Worm (Caenorhabditis elegans): ENCODE data around the gene prp-6.
"Not testable (repeated sequence)": the region's sequence is repeated elsewhere in the genome, so short reads cannot be mapped to it uniquely, and the experiment has no call there.

Gene prp-6

ce11 chrV:18022179-18022578, at the start of gene prp-6:
TSS of gene prp-6 (plus strand) at chrV:18022479.
- TF ChIP-seq dao-5 (tag; optimal IDR thresholded peaks at IDR 0.05) (no peak), W03F9.2 (tag; optimal IDR thresholded peaks at IDR 0.05) (no peak), him-1 (tag; optimal IDR thresholded peaks at IDR 0.05) (no peak)

- TF ChIP-seq dao-5 (tag; optimal IDR thresholded peaks at IDR 0.05) (no peak), him-1 (tag; optimal IDR thresholded peaks at IDR 0.05) (no peak), W03F9.2 (tag; optimal IDR thresholded peaks at IDR 0.05) (no peak)
Measured at ce11 chrV:17978207-17978606, 44.1 kb upstream of the prp-6 start.

ce11 chrV:17979789-17980188, 42.5 kb upstream of the prp-6 start, which contains the start of gene snx-6:
TSS of gene snx-6 (minus strand) at chrV:17980082.
- no peak for TF ChIP-seq him-1 (tag; optimal IDR thresholded peaks at IDR 0.05)
- no peak for TF ChIP-seq dao-5 (tag; optimal IDR thresholded peaks at IDR 0.05)
- TF ChIP-seq W03F9.2 (tag; optimal IDR thresholded peaks at IDR 0.05): no peak

DNA sequence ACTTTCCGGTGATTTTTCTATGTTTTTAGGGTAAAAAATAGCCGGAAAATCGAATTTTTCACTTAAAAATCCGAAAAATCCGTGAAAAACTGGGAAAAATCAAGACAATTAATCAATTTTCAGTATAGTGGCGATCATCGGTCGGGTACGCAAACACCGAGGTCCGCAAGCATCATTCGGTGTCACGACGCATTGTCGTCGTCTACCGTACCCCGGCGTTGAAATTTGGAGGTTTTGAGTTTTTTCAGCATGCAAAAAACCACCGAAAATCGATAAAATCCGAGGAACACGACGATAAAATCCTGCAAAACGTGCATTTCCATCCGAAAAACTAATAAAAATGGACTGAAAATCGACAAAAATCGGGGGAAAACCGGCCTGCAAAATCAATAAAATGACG, 40.5 kb upstream of the prp-6 start:
- no peak for TF ChIP-seq dao-5 (tag; optimal IDR thresholded peaks at IDR 0.05)
- no peak for TF ChIP-seq W03F9.2 (tag; optimal IDR thresholded peaks at IDR 0.05)
- TF ChIP-seq him-1 (tag; optimal IDR thresholded peaks at IDR 0.05): no peak

ce11 chrV:17982935-17983334, 39.3 kb upstream of the prp-6 start:
- no peak for TF ChIP-seq him-1 (tag; optimal IDR thresholded peaks at IDR 0.05)
- no peak for TF ChIP-seq dao-5 (tag; optimal IDR thresholded peaks at IDR 0.05)
- TF ChIP-seq W03F9.2 (tag; optimal IDR thresholded peaks at IDR 0.05): no peak

DNA sequence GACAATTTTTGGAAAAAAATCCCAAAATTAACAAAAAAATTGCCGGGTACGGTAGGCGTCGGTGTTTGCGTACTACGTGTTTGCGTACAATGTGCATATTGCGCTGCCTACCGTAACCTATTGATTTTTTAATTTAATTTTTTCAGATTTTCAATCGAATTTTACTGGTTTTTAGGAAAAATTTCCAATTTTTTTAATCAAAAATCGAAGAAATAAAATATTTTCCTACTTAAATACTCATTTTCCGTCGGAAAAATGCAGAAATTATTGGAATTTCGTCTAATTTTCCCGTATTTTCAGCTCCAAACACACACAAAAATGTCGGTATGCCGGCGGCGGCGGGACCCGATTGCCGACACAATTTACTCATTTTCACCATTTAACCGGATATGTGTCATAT, 36.3 kb upstream of the prp-6 start, which contains the start of gene Y59A8B.21:
TSS of gene Y59A8B.21 (plus strand) at position 301 of the 400 bp plus-strand sequence.
- TF ChIP-seq dao-5 (tag; optimal IDR thresholded peaks at IDR 0.05): no peak
- TF ChIP-seq W03F9.2 (tag; optimal IDR thresholded peaks at IDR 0.05): no peak
- TF ChIP-seq him-1 (tag; optimal IDR thresholded peaks at IDR 0.05): no peak

ce11 chrV:18001268-18001667, 21.0 kb upstream of the prp-6 start, which contains the start of gene lon-8:
TSS of gene lon-8 (minus strand) at chrV:18001368.
- TF ChIP-seq W03F9.2 (tag; optimal IDR thresholded peaks at IDR 0.05): no peak
- no peak for TF ChIP-seq dao-5 (tag; optimal IDR thresholded peaks at IDR 0.05)
- TF ChIP-seq him-1 (tag; optimal IDR thresholded peaks at IDR 0.05): no peak

- TF ChIP-seq him-1 (tag; optimal IDR thresholded peaks at IDR 0.05) (no peak), W03F9.2 (tag; optimal IDR thresholded peaks at IDR 0.05) (no peak), dao-5 (tag; optimal IDR thresholded peaks at IDR 0.05) (no peak)
Measured at ce11 chrV:18003876-18004275, 18.4 kb upstream of the prp-6 start.

DNA sequence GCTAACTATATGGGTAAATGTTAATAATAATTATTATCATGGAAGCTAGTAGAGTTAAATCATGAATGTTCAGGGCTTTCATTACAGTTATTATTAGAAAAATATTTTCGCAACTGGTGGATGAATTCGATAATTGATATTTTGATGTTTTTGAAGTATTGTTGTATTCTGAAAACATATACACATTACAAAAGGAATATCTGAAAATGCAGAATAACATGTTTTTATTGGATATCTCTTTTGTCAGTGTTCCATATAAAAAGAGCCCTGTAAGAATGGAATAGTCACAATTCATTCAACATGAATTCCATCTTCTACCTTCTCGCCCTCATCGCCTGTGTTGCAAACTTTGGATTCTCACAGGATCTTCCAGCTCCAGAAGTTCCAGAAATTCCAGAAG, 15.3 kb upstream of the prp-6 start, which contains the start of gene Y59A8B.19:
TSS of gene Y59A8B.19 (plus strand) at position 301 of the 400 bp plus-strand sequence.
- TF ChIP-seq W03F9.2, dao-5, him-1 (tag; optimal IDR thresholded peaks at IDR 0.05): not testable (repeated sequence)

DNA sequence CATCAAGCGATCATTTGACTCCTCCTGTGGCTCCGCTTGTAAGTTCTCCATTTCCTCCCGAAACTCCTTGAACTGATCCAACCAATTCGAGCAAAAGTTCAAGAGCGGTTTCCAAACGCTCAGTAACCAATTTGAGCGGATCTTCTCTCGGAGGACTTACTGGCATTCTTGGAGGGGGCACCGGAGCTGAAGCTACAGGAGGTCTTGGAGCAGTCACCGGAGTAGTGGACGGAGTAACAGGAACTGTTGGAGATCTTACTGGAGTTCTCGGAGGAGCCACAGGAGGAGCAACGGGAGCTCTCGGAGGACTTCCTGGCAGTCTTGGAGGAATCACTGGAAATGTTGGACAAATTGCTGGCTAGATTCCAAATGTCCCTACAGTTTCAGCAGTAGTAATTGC, 13.6 kb upstream of the prp-6 start:
- TF ChIP-seq dao-5 (tag; optimal IDR thresholded peaks at IDR 0.05) (no peak), him-1 (tag; optimal IDR thresholded peaks at IDR 0.05) (no peak), W03F9.2 (tag; optimal IDR thresholded peaks at IDR 0.05) (no peak)

DNA sequence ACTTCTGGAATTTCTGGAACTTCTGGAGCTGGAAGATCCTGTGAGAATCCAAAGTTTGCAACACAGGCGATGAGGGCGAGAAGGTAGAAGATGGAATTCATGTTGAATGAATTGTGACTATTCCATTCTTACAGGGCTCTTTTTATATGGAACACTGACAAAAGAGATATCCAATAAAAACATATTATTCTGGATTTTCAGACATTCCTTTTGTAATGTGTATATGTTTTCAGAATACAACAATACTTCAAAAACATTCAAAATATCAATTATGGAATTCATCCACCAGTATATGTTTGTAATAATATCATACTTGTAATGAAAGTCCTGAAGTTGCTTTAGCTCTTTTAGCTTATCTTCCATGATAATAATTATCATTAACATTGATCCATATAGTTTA, 11.5 kb upstream of the prp-6 start, which contains the start of gene Y59A8B.26:
TSS of gene Y59A8B.26 (minus strand) at position 101 of the 400 bp plus-strand sequence.
- TF ChIP-seq dao-5, W03F9.2, him-1 (tag; optimal IDR thresholded peaks at IDR 0.05): not testable (repeated sequence)

DNA sequence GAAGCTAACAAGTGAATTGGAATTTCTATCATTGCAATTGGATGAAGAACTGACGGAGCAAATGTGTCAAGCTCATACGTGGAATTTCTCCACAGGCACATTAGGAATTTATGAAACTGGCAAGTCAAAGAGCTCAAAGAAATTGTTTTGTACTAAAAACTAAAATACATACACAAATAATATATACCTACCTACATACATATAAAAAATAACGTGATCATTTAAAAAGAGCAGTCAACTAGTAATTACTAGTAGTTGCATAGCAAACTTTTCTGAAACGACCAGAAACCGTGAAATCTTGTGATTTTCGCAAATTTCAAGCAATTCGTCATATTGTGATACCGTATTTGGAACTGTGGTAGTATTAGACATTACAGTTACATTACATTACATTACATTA, 8.2 kb upstream of the prp-6 start, which contains the start of gene srh-133:
TSS of gene srh-133 (minus strand) at position 101 of the 400 bp plus-strand sequence.
- TF ChIP-seq him-1 (tag; optimal IDR thresholded peaks at IDR 0.05) (no peak), dao-5 (tag; optimal IDR thresholded peaks at IDR 0.05) (no peak), W03F9.2 (tag; optimal IDR thresholded peaks at IDR 0.05) (no peak)

DNA sequence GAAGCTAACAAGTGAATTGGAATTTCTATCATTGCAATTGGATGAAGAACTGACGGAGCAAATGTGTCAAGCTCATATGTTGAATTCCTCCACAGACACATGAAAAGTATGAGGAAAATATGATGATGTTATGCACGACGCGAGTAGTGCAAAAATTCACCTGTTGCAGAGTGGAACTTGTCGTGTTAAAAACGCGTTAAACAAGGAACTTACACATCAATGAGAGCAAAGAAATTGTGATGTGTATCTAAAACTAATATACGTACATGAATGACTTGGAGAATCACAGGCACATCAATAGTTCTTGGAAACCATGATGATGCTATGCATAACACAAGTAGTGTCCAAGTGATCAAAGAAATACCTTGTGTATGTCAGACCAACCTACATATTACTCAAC, 5.1 kb upstream of the prp-6 start, which contains the start of gene srh-134:
TSS of gene srh-134 (minus strand) at position 101 of the 400 bp plus-strand sequence.
- TF ChIP-seq him-1 (tag; optimal IDR thresholded peaks at IDR 0.05) (no peak), dao-5 (tag; optimal IDR thresholded peaks at IDR 0.05) (no peak), W03F9.2 (tag; optimal IDR thresholded peaks at IDR 0.05) (no peak)

DNA sequence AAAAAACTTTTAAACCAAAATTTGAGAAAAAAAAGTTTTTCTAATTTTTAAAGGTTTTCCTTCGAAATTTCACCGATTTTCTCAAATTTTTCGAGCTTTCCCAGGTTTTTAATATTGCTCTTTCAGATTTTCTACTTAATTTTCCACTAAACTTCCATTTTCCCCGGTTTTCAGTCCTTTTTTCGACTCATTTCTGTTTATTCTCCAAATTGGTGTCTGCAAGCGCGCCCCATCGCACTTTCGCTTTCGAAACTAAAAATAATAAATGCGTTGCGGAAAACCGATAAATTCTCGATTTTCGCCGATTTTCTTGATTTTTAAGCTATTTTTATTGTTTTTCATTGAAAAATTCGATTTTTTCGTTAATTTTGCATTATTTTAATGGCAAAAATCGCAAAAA, 815 bp upstream of the prp-6 start:
- no peak for TF ChIP-seq dao-5 (tag; optimal IDR thresholded peaks at IDR 0.05)

- TF ChIP-seq dao-5 (tag; optimal IDR thresholded peaks at IDR 0.05) (no peak), him-1 (tag; optimal IDR thresholded peaks at IDR 0.05) (no peak), W03F9.2 (tag; optimal IDR thresholded peaks at IDR 0.05) (no peak)
Measured at ce11 chrV:18043271-18043670, 21.0 kb downstream of the prp-6 start, which contains the start of gene ebp-1. TSS of gene ebp-1 (plus strand) at chrV:18043571.
